Worm (Caenorhabditis elegans): Measurements from ENCODE around the gene C01G12.5.

Gene C01G12.5

DNA sequence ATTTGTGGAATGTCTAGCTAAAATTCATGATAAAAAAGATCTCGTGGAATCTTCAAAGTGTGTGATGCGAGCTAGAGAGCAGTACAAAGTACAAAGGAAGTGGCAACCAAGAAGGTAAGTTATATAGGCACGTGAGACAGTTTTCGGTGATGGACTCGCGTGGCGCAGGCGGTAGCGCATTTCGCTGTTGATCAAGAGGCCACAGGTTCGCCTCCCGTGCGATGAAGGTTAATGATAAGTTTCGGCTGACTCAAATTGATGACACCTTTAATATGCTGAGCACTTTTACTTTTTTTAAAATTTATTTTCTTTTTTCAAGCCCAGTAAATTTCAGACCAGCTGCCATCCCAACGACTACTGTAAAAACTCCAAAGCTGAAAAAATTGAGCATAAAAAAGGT, 29.6 kb upstream of the C01G12.5 start (continued):
- TF ChIP-seq ceh-58 (GFP tag; IDR thresholded peaks at IDR 0.05) = no peak
- no peak for TF ChIP-seq C06A6.2 (GFP tag; conservative IDR thresholded peaks at IDR 0.05)
- peak; percentile 77 to 87 for TF ChIP-seq rec-8 (tag; optimal IDR thresholded peaks at IDR 0.05)
- no peak for TF ChIP-seq ztf-22 (GFP tag; optimal IDR thresholded peaks at IDR 0.05)
- TF ChIP-seq unc-62 (GFP tag; optimal IDR thresholded peaks at IDR 0.05) = no peak
- peak; percentile 69 for TF ChIP-seq athp-1 (tag; optimal IDR thresholded peaks at IDR 0.05)
- TF ChIP-seq madf-8 (GFP tag; conservative IDR thresholded peaks at IDR 0.05) = no peak; the same call in 1 of the 2 replicates
- TF ChIP-seq hlh-12 (tag; optimal IDR thresholded peaks at IDR 0.05) = peak; percentile 73
- peak; percentile 40 for TF ChIP-seq hrde-1 (tag; optimal IDR thresholded peaks at IDR 0.05; ENCODE audit: borderline replicate concordance)
- TF ChIP-seq nfya-2 (GFP tag; IDR thresholded peaks at IDR 0.05) = no peak
- peak; percentile 49 for TF ChIP-seq attf-5 (GFP tag; optimal IDR thresholded peaks at IDR 0.05)
- no peak for TF ChIP-seq ztf-3 (GFP tag; optimal IDR thresholded peaks at IDR 0.05)
- TF ChIP-seq K11D2.4 (GFP tag; IDR thresholded peaks at IDR 0.05) = 0 out of 2 replicates have a peak, but pooled peaks have one; percentile 50
- no peak for TF ChIP-seq F10E7.11 (tag; optimal IDR thresholded peaks at IDR 0.05)
- no peak for TF ChIP-seq xnd-1 (tag; optimal IDR thresholded peaks at IDR 0.05)
- no peak for TF ChIP-seq atf-7 (tag; optimal IDR thresholded peaks at IDR 0.05)
- TF ChIP-seq F57A8.1 (GFP tag; optimal IDR thresholded peaks at IDR 0.05) = peak; percentile 72
- TF ChIP-seq lsl-1 (GFP tag; optimal IDR thresholded peaks at IDR 0.05) = peak; percentile 44
- TF ChIP-seq hsf-1 (GFP tag; IDR thresholded peaks at IDR 0.05) = peak; percentile 60; the same call in 1 of the 2 replicates
- no peak for TF ChIP-seq madf-3 (GFP tag; IDR thresholded peaks at IDR 0.05)
- TF ChIP-seq bed-2 (GFP tag; IDR thresholded peaks at IDR 0.05) = peak; percentile 64; the same call in 1 of the 2 replicates
- peak; percentile 55 for TF ChIP-seq snpc-1.3 (tag; optimal IDR thresholded peaks at IDR 0.05; ENCODE audit: insufficient read depth)
- no peak for TF ChIP-seq bed-1 (GFP tag; IDR thresholded peaks at IDR 0.05)
- no peak for TF ChIP-seq gei-17 (GFP tag; optimal IDR thresholded peaks at IDR 0.05)
- TF ChIP-seq snpc-4 (GFP tag; optimal IDR thresholded peaks at IDR 0.05) = no peak
- no peak for TF ChIP-seq snpc-4 (tag; optimal IDR thresholded peaks at IDR 0.05)
- TF ChIP-seq F55B11.4 (tag; optimal IDR thresholded peaks at IDR 0.05; ENCODE audit: borderline replicate concordance, insufficient read depth) = no peak
- peak; percentile 21 for TF ChIP-seq tlf-1 (GFP tag; optimal IDR thresholded peaks at IDR 0.05)
- 0 out of 2 replicates have a peak, but pooled peaks have one; percentile 68 for TF ChIP-seq nhr-120 (GFP tag; IDR thresholded peaks at IDR 0.05)
- peak; percentile 88; the same call in 1 of the 2 replicates for TF ChIP-seq cebp-2 (GFP tag; IDR thresholded peaks at IDR 0.05)
- peak; percentile 57; the same call in 1 of the 2 replicates for TF ChIP-seq Y53G8AR.9 (GFP tag; conservative IDR thresholded peaks at IDR 0.05)
- peak; percentile 72 for TF ChIP-seq madf-6 (GFP tag; IDR thresholded peaks at IDR 0.05)
- peak; percentile 62 for TF ChIP-seq rcor-1 (GFP tag; IDR thresholded peaks at IDR 0.05)
- TF ChIP-seq K12H6.12 (tag; optimal IDR thresholded peaks at IDR 0.05) = no peak
- TF ChIP-seq Y79H2A.3 (GFP tag; conservative IDR thresholded peaks at IDR 0.05) = 0 out of 2 replicates have a peak, but pooled peaks have one; percentile 33
- TF ChIP-seq sea-2 (GFP tag; IDR thresholded peaks at IDR 0.05) = no peak
- peak; percentile 69; the same call in 1 of the 2 replicates for TF ChIP-seq ekl-4 (GFP tag; IDR thresholded peaks at IDR 0.05)
- TF ChIP-seq let-607 (tag; optimal IDR thresholded peaks at IDR 0.05) = peak in 1 of 2 experiments; percentile 26
- peak; percentile 50; the same call in 1 of the 2 replicates for TF ChIP-seq ztf-28 (GFP tag; IDR thresholded peaks at IDR 0.05)
- TF ChIP-seq Y95B8A.8 (GFP tag; IDR thresholded peaks at IDR 0.05) = 0 out of 2 replicates have a peak, but pooled peaks have one; percentile 16
- TF ChIP-seq tbp1 (GFP tag; optimal IDR thresholded peaks at IDR 0.05) = peak; percentile 90
- TF ChIP-seq B0019.2 (GFP tag; conservative IDR thresholded peaks at IDR 0.05) = 0 out of 2 replicates have a peak, but pooled peaks have one; percentile 14
- TF ChIP-seq ztf-6 (GFP tag; IDR thresholded peaks at IDR 0.05) = 0 out of 2 replicates have a peak, but pooled peaks have one; percentile 67
- peak; percentile 59 for TF ChIP-seq snpc-1.1 (tag; optimal IDR thresholded peaks at IDR 0.05; ENCODE audit: insufficient read depth)
- no peak for TF ChIP-seq ama-1 (optimal IDR thresholded peaks at IDR 0.05)
- peak in 1 of 2 experiments; percentile 34 for TF ChIP-seq ama-1 (GFP tag; optimal IDR thresholded peaks at IDR 0.05)
- TF ChIP-seq T07F8.4 (tag; optimal IDR thresholded peaks at IDR 0.05) = peak; percentile 67

Measured in whole organism, young adult.